ENCODE assay signal across 7 worm cellular contexts in the genomic region with DNA sequence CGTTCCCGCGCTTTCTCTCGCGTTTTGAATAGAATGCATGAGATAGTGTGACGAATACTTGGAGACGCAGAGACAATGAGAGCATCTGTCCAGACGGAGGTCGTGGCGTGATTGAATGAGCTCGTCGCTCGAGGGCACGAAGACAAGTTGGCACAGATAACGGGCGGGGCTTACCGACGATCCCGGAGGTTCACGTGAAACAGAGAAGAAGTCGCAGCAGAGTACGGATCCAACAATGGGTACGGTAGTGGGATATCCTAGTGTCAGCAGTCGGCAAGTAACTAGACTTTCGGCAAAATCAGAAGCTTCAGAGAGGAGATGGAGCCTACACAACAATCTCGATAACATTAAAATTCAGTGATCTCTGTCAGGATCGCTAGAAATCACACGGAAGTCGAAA.
TF ChIP-seq lines count a peak whose summit lies in the region.

No protein-coding gene starts in this region.

TF ChIP-seq in whole organism, L1 larva, 84 proteins besides CTCF, POLR2A, EP300 and RAD21 (continues in another document):
- TF ChIP-seq C34B4.2 (tag; optimal IDR thresholded peaks at IDR 0.05; lab: Kevin White, UChicago) (no peak), tbx-2 (tag; optimal IDR thresholded peaks at IDR 0.05; lab: Kevin White, UChicago) (peak; percentile 40), nhr-11 (tag; optimal IDR thresholded peaks at IDR 0.05; lab: Kevin White, UChicago) (peak; percentile 46), unc-98 (GFP tag; IDR thresholded peaks at IDR 0.05; lab: Robert Waterston, UW) (peak; percentile 28; the same call in 1 of the 2 replicates), ceh-88 (GFP tag; IDR thresholded peaks at IDR 0.05; lab: Robert Waterston, UW) (no peak), snu-23 (GFP tag; optimal IDR thresholded peaks at IDR 0.05; lab: Kevin White, UChicago) (peak; percentile 64), mab-9 (GFP tag; IDR thresholded peaks at IDR 0.05; lab: Robert Waterston, UW) (no peak), hlh-4 (tag; optimal IDR thresholded peaks at IDR 0.05; lab: Kevin White, UChicago) (no peak), rnt-1 (tag; optimal IDR thresholded peaks at IDR 0.05; lab: Kevin White, UChicago) (peak; percentile 83), ets-5 (GFP tag; IDR thresholded peaks at IDR 0.05; lab: Robert Waterston, UW) (no peak), elt-3 (tag; optimal IDR thresholded peaks at IDR 0.05; lab: Kevin White, UChicago) (no peak), aha-1 (tag; optimal IDR thresholded peaks at IDR 0.05; lab: Kevin White, UChicago) (no peak), unc-130 (tag; optimal IDR thresholded peaks at IDR 0.05; lab: Kevin White, UChicago) (peak; percentile 79)

TF ChIP-seq in whole organism, L2 larva, 48 proteins besides CTCF, POLR2A, EP300 and RAD21 (continues in another document):
- TF ChIP-seq nhr-11 (tag; optimal IDR thresholded peaks at IDR 0.05; lab: Kevin White, UChicago) (no peak), mbf-1 (tag; optimal IDR thresholded peaks at IDR 0.05; lab: Kevin White, UChicago) (no peak), elt-3 (tag; optimal IDR thresholded peaks at IDR 0.05; lab: Kevin White, UChicago) (no peak), C34F6.9 (tag; optimal IDR thresholded peaks at IDR 0.05; lab: Kevin White, UChicago) (peak; percentile 20), nhr-77 (tag; optimal IDR thresholded peaks at IDR 0.05; lab: Kevin White, UChicago) (no peak), nhr-10 (tag; optimal IDR thresholded peaks at IDR 0.05; lab: Kevin White, UChicago) (no peak), elt-1 (tag; optimal IDR thresholded peaks at IDR 0.05; lab: Kevin White, UChicago) (no peak), nhr-21 (tag; optimal IDR thresholded peaks at IDR 0.05; lab: Kevin White, UChicago) (no peak), R02D3.7 (tag; optimal IDR thresholded peaks at IDR 0.05; lab: Kevin White, UChicago) (no peak), ceh-82 (tag; optimal IDR thresholded peaks at IDR 0.05; lab: Kevin White, UChicago) (no peak), sma-3 (GFP tag; optimal IDR thresholded peaks at IDR 0.05; lab: Kevin White, UChicago) (no peak), ceh-16 (tag; optimal IDR thresholded peaks at IDR 0.05; lab: Kevin White, UChicago) (no peak), blmp-1 (tag; optimal IDR thresholded peaks at IDR 0.05; lab: Kevin White, UChicago; ENCODE audit: insufficient read depth) (no peak)

TF ChIP-seq in whole organism, L3 larva, 47 proteins besides CTCF, POLR2A, EP300 and RAD21 (continues in another document):
- TF ChIP-seq ceh-28 (tag; optimal IDR thresholded peaks at IDR 0.05; lab: Kevin White, UChicago) (no peak), nhr-77 (tag; optimal IDR thresholded peaks at IDR 0.05; lab: Kevin White, UChicago) (no peak), unc-62 (GFP tag; optimal IDR thresholded peaks at IDR 0.05; lab: Kevin White, UChicago) (no peak), pha-4 (tag; optimal IDR thresholded peaks at IDR 0.05; lab: Kevin White, UChicago) (no peak), ama-1 (optimal IDR thresholded peaks at IDR 0.05; lab: Kevin White, UChicago) (peak; percentile 7), fos-1 (tag; optimal IDR thresholded peaks at IDR 0.05; lab: Kevin White, UChicago) (no peak), lin-39 (tag; optimal IDR thresholded peaks at IDR 0.05; lab: Kevin White, UChicago) (peak; percentile 29), nhr-11 (tag; optimal IDR thresholded peaks at IDR 0.05; lab: Kevin White, UChicago) (peak; percentile 83), aly-2 (tag; optimal IDR thresholded peaks at IDR 0.05; lab: Kevin White, UChicago) (no peak), jun-1 (tag; optimal IDR thresholded peaks at IDR 0.05; lab: Kevin White, UChicago) (no peak), nhr-43 (tag; optimal IDR thresholded peaks at IDR 0.05; lab: Kevin White, UChicago; ENCODE audit: poor library complexity, severe bottlenecking) (no peak), egl-5 (tag; optimal IDR thresholded peaks at IDR 0.05; lab: Kevin White, UChicago) (peak; percentile 5), nhr-23 (tag; optimal IDR thresholded peaks at IDR 0.05; lab: Kevin White, UChicago) (no peak)

TF ChIP-seq in whole organism, L4 larva, 104 proteins besides CTCF, POLR2A, EP300 and RAD21 (continues in another document):
- TF ChIP-seq lin-38 (GFP tag; IDR thresholded peaks at IDR 0.05; lab: Robert Waterston, UW) (no peak), D1046.2 (GFP tag; IDR thresholded peaks at IDR 0.05; lab: Robert Waterston, UW) (no peak), zfp-3 (GFP tag; conservative IDR thresholded peaks at IDR 0.05; lab: Robert Waterston, UW) (0 out of 2 replicates have a peak, but pooled peaks have one; percentile 9), sdz-12 (GFP tag; optimal IDR thresholded peaks at IDR 0.05; lab: Kevin White, UChicago) (no peak), set-16 (GFP tag; IDR thresholded peaks at IDR 0.05; lab: Robert Waterston, UW) (peak; percentile 57; the same call in 1 of the 2 replicates), hmg-1.1 (GFP tag; IDR thresholded peaks at IDR 0.05; lab: Robert Waterston, UW) (peak; percentile 22; the same call in 1 of the 2 replicates), mxl-3 (GFP tag; optimal IDR thresholded peaks at IDR 0.05; lab: Kevin White, UChicago) (peak; percentile 45), mdt-29 (GFP tag; IDR thresholded peaks at IDR 0.05; lab: Robert Waterston, UW) (0 out of 2 replicates have a peak, but pooled peaks have one; percentile 28), unc-62 (GFP tag; optimal IDR thresholded peaks at IDR 0.05 in 1 of 2; lab: Kevin White, UChicago) (peak in 1 of 2 experiments; percentile 85), unc-62 (tag; optimal IDR thresholded peaks at IDR 0.05; lab: Kevin White, UChicago) (no peak), nhr-42 (GFP tag; IDR thresholded peaks at IDR 0.05; lab: Robert Waterston, UW) (no peak), ZK337.2 (GFP tag; IDR thresholded peaks at IDR 0.05; lab: Robert Waterston, UW) (no peak)

TF ChIP-seq in whole organism, late embryonic, 69 proteins besides CTCF, POLR2A, EP300 and RAD21:
- TF ChIP-seq ceh-34 (tag; optimal IDR thresholded peaks at IDR 0.05; lab: Kevin White, UChicago) (peak; percentile 49), sox-2 (GFP tag; IDR thresholded peaks at IDR 0.05; lab: Robert Waterston, UW) (no peak), ceh-18 (tag; optimal IDR thresholded peaks at IDR 0.05; lab: Kevin White, UChicago) (peak; percentile 70), unc-55 (GFP tag; optimal IDR thresholded peaks at IDR 0.05; lab: Kevin White, UChicago) (peak; percentile 22), mec-3 (tag; optimal IDR thresholded peaks at IDR 0.05; lab: Kevin White, UChicago; ENCODE audit: borderline replicate concordance) (peak; percentile 1)

TF ChIP-seq in whole organism, mixed stage, embryonic, 35 proteins besides CTCF, POLR2A, EP300 and RAD21:
- peak; percentile 40 for TF ChIP-seq unc-62 (GFP tag; optimal IDR thresholded peaks at IDR 0.05; lab: Kevin White, UChicago)
- no peak for TF ChIP-seq mab-5 (tag; optimal IDR thresholded peaks at IDR 0.05; lab: Kevin White, UChicago)
- TF ChIP-seq tbx-8 (GFP tag; optimal IDR thresholded peaks at IDR 0.05; lab: Kevin White, UChicago) = no peak
- peak; percentile 59 for TF ChIP-seq cnd-1 (tag; optimal IDR thresholded peaks at IDR 0.05; lab: Kevin White, UChicago)
- TF ChIP-seq ham-2 (GFP tag; optimal IDR thresholded peaks at IDR 0.05; lab: Kevin White, UChicago) = no peak
- no peak for TF ChIP-seq M03D4.4 (tag; optimal IDR thresholded peaks at IDR 0.05; lab: Kevin White, UChicago)
- no peak for TF ChIP-seq ztf-11 (tag; optimal IDR thresholded peaks at IDR 0.05; lab: Kevin White, UChicago)

TF ChIP-seq in whole organism, young adult, 124 proteins besides CTCF, POLR2A, EP300 and RAD21:
- TF ChIP-seq mcd-1 (GFP tag; IDR thresholded peaks at IDR 0.05; lab: Robert Waterston, UW) (peak; percentile 35; the same call in 1 of the 2 replicates), nfyb-1 (GFP tag; IDR thresholded peaks at IDR 0.05; lab: Robert Waterston, UW) (peak; percentile 74; the same call in 1 of the 2 replicates), fkh-3 (tag; optimal IDR thresholded peaks at IDR 0.05; lab: Kevin White, UChicago) (no peak), lin-54 (GFP tag; optimal IDR thresholded peaks at IDR 0.05; lab: Kevin White, UChicago) (peak; percentile 26), sea-2 (GFP tag; IDR thresholded peaks at IDR 0.05; lab: Robert Waterston, UW) (no peak), ceh-100 (GFP tag; IDR thresholded peaks at IDR 0.05; lab: Robert Waterston, UW) (no peak), nhr-90 (tag; optimal IDR thresholded peaks at IDR 0.05; lab: Kevin White, UChicago) (peak; percentile 20), chd-7 (tag; optimal IDR thresholded peaks at IDR 0.05; lab: Kevin White, UChicago) (peak; percentile 65), K12H6.12 (tag; optimal IDR thresholded peaks at IDR 0.05; lab: Kevin White, UChicago) (peak; percentile 52), hmg-1.2 (GFP tag; IDR thresholded peaks at IDR 0.05; lab: Robert Waterston, UW) (peak; percentile 51; the same call in 1 of the 2 replicates), madf-6 (GFP tag; IDR thresholded peaks at IDR 0.05; lab: Robert Waterston, UW) (0 out of 2 replicates have a peak, but pooled peaks have one; percentile 17), nhr-80 (tag; optimal IDR thresholded peaks at IDR 0.05; lab: Kevin White, UChicago) (peak; percentile 4), somi-1 (GFP tag; optimal IDR thresholded peaks at IDR 0.05; lab: Kevin White, UChicago) (peak; percentile 21), lin-26 (GFP tag; IDR thresholded peaks at IDR 0.05; lab: Robert Waterston, UW) (no peak), cebp-2 (GFP tag; IDR thresholded peaks at IDR 0.05; lab: Robert Waterston, UW) (peak; percentile 77; the same call in 1 of the 2 replicates), aptf-2 (GFP tag; conservative IDR thresholded peaks at IDR 0.05; lab: Robert Waterston, UW) (no peak), pha-4 (tag; optimal IDR thresholded peaks at IDR 0.05; lab: Kevin White, UChicago) (no peak), zfh-2 (GFP tag; conservative IDR thresholded peaks at IDR 0.05; lab: Robert Waterston, UW) (peak; percentile 82), hmg-20 (GFP tag; IDR thresholded peaks at IDR 0.05; lab: Robert Waterston, UW) (no peak), cebp-1 (GFP tag; IDR thresholded peaks at IDR 0.05; lab: Robert Waterston, UW) (no peak), cebp-1 (tag; optimal IDR thresholded peaks at IDR 0.05; lab: Kevin White, UChicago) (peak; percentile 34)
